Worm (Caenorhabditis elegans) whole organism, L4 larva: ENCODE results near the gene Y57A10A.4.

Experiments
- ceh-20 ChIP-seq: fragments of 200-800 bp; sonication (Bioruptor generic); IDR thresholded peaks from 2 replicates; pipeline ENCODE4 v1.3.6; 2022; ENCODE audit warnings: missing genetic modification reagents, missing genetic modification characterization, missing compliant biosample characterization
- dpl-1 ChIP-seq: fragments of 150-350 bp; optimal IDR thresholded peaks from 2 replicates; lab custom pipeline; 2014; ENCODE audit warnings: missing biosample characterization, missing genetic modification reagents, missing genetic modification characterization
- egl-27 ChIP-seq: sonication (generic microtip); optimal IDR thresholded peaks from 3 replicates; lab custom pipeline; 2017; ENCODE audit warnings: missing biosample characterization, missing genetic modification reagents, missing genetic modification characterization
- lin-13 ChIP-seq: fragments of 150-350 bp; optimal IDR thresholded peaks from 2 replicates; lab custom pipeline; 2014; ENCODE audit warnings: missing biosample characterization, missing genetic modification reagents, missing genetic modification characterization
- mxl-2 ChIP-seq: fragments of 200-800 bp; sonication (Bioruptor generic); conservative IDR thresholded peaks from 2 replicates; pipeline ENCODE4 v1.3.6; 2022; ENCODE audit warnings: missing genetic modification reagents, missing genetic modification characterization, missing compliant biosample characterization
- nhr-237 ChIP-seq: sonication (generic microtip); optimal IDR thresholded peaks from 2 replicates; lab custom pipeline; 2017; ENCODE audit warnings: missing biosample characterization, missing genetic modification characterization
- nhr-25 ChIP-seq: sonication (generic microtip); optimal IDR thresholded peaks from 2 replicates; lab custom pipeline; 2017; ENCODE audit warnings: missing genetic modification characterization, mild to moderate bottlenecking, missing compliant biosample characterization, antibody characterized with exemption, moderate library complexity, borderline replicate concordance; ENCODE audit not compliant: insufficient read depth
- php-3 ChIP-seq: fragments of 200-800 bp; sonication (Bioruptor generic); IDR thresholded peaks from 2 replicates; pipeline ENCODE4 v1.3.6; 2022; ENCODE audit warnings: missing genetic modification reagents, missing genetic modification characterization, missing compliant biosample characterization

DNA sequence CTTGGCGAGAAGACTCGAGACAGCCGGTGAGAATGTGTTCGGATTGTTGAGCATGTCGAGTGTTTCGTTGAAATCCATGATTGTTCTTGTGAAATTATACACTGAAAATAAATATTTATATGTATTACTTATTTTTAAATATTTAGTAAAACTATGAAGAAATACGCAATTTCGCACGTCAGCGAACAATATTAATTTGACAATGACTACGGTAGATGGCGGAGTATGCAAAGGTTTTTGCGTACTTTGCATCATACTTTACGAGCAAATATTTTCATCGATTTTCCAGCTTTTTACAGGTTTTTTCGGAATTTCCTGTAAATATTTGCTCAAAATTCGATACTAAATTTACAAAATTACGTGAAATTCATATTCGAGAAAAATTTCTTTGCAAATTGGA lies 20.9 kb upstream of the Y57A10A.4 start, which contains the start of gene set-24:
- TF ChIP-seq egl-27 (no peak), lin-13 (no peak), nhr-25 (tag; lab: Kevin White, UChicago) (no peak), ceh-20 (GFP tag; lab: Robert Waterston, UW) (no peak), php-3 (no peak), mxl-2 (GFP tag; lab: Robert Waterston, UW) (no peak), dpl-1 (GFP tag; lab: Kevin White, UChicago) (no peak), nhr-237 (tag; lab: Kevin White, UChicago) (no peak)
